Worm (Caenorhabditis elegans) whole organism, late embryonic: Measurements from ENCODE around the gene T13G4.7.
A peak's percentile ranks its signal among the peaks of the same experiment; 100 is the strongest.

Experiments used
- C08G9.2 ChIP-seq: sonication (generic microtip); optimal IDR thresholded peaks from 2 replicates; lab custom pipeline; 2016; ENCODE audit warnings: mild to moderate bottlenecking, missing genetic modification characterization, moderate library complexity, missing compliant biosample characterization
- C38D4.7 ChIP-seq: fragments of 200-800 bp; sonication (Bioruptor generic); optimal IDR thresholded peaks from 2 replicates; lab custom pipeline; 2018; ENCODE audit warnings: mild to moderate bottlenecking, missing genetic modification characterization, moderate library complexity, missing compliant biosample characterization
- F13H6.1 ChIP-seq: sonication (generic microtip); optimal IDR thresholded peaks from 2 replicates; lab custom pipeline; 2016; ENCODE audit warnings: missing genetic modification characterization, missing compliant biosample characterization
- ahr-1 ChIP-seq: sonication (generic microtip); optimal IDR thresholded peaks from 2 replicates; lab custom pipeline; 2016; ENCODE audit warnings: missing genetic modification characterization, missing compliant biosample characterization
- ama-1 ChIP-seq: fragments of 150-350 bp; optimal IDR thresholded peaks from 2 replicates; lab custom pipeline; 2014
- ceh-14 ChIP-seq: sonication (generic microtip); optimal IDR thresholded peaks from 2 replicates; lab custom pipeline; 2016; ENCODE audit warnings: missing genotype, missing genetic modification characterization, missing compliant biosample characterization
- ceh-19 ChIP-seq: fragments of 200-800 bp; sonication (Bioruptor generic); optimal IDR thresholded peaks from 2 replicates; lab custom pipeline; 2018; ENCODE audit warnings: mild to moderate bottlenecking, missing genetic modification characterization, missing compliant biosample characterization
- ceh-2 ChIP-seq: sonication (generic microtip); optimal IDR thresholded peaks from 2 replicates; lab custom pipeline; 2016; ENCODE audit warnings: missing genotype, missing genetic modification characterization, missing compliant biosample characterization
- ceh-22 ChIP-seq: sonication (generic microtip); optimal IDR thresholded peaks from 2 replicates; lab custom pipeline; 2017; ENCODE audit warnings: missing biosample characterization, missing genetic modification characterization
- ceh-30 ChIP-seq: fragments of 150-350 bp; optimal IDR thresholded peaks from 2 replicates; lab custom pipeline; 2014; ENCODE audit warnings: missing biosample characterization, missing genetic modification characterization
- ceh-31 ChIP-seq: sonication (generic microtip); optimal IDR thresholded peaks from 2 replicates; lab custom pipeline; 2016; ENCODE audit warnings: missing genetic modification characterization, missing compliant biosample characterization
- ceh-34 ChIP-seq: sonication (generic microtip); optimal IDR thresholded peaks from 2 replicates; lab custom pipeline; 2016; ENCODE audit warnings: mild to moderate bottlenecking, missing genetic modification characterization, missing compliant biosample characterization
- ceh-45 ChIP-seq: fragments of 200-800 bp; sonication (Bioruptor generic); IDR thresholded peaks from 2 replicates; pipeline ENCODE4 v1.3.6; 2022; ENCODE audit warnings: missing genetic modification reagents, missing genetic modification characterization, missing compliant biosample characterization
- ceh-48 ChIP-seq: sonication (generic microtip); optimal IDR thresholded peaks from 2 replicates; lab custom pipeline; 2016; ENCODE audit warnings: missing genetic modification characterization, inconsistent platforms, missing compliant biosample characterization
- ceh-6 ChIP-seq: fragments of 200-800 bp; sonication (Bioruptor generic); optimal IDR thresholded peaks from 2 replicates; lab custom pipeline; 2018; ENCODE audit warnings: mild to moderate bottlenecking, missing genetic modification characterization, missing compliant biosample characterization
- ceh-9 ChIP-seq: sonication (generic microtip); optimal IDR thresholded peaks from 2 replicates; lab custom pipeline; 2016; ENCODE audit warnings: mild to moderate bottlenecking, missing genetic modification characterization, inconsistent platforms, missing compliant biosample characterization
- che-1 ChIP-seq: sonication (generic microtip); optimal IDR thresholded peaks from 2 replicates; lab custom pipeline; 2016; ENCODE audit warnings: mild to moderate bottlenecking, missing genetic modification characterization, missing compliant biosample characterization
- dmd-4 ChIP-seq: sonication (generic microtip); optimal IDR thresholded peaks from 2 replicates; lab custom pipeline; 2016; ENCODE audit warnings: borderline replicate concordance, missing genetic modification characterization, missing compliant biosample characterization
- dve-1 ChIP-seq: sonication (generic microtip); optimal IDR thresholded peaks from 2 replicates; lab custom pipeline; 2017; ENCODE audit warnings: antibody characterized with exemption, mild to moderate bottlenecking, missing genetic modification characterization, missing compliant biosample characterization
- elt-2 ChIP-seq: sonication (generic microtip); optimal IDR thresholded peaks from 2 replicates; lab custom pipeline; 2016; ENCODE audit warnings: missing genetic modification reagents, missing genetic modification characterization, missing compliant biosample characterization
- fkh-10 ChIP-seq: fragments of 150-350 bp; optimal IDR thresholded peaks from 2 replicates; lab custom pipeline; 2014; ENCODE audit warnings: missing biosample characterization, missing genetic modification reagents, missing genetic modification characterization
- gmeb-2 ChIP-seq: sonication (generic microtip); optimal IDR thresholded peaks from 2 replicates; lab custom pipeline; 2016; ENCODE audit warnings: missing genetic modification characterization, inconsistent platforms, missing compliant biosample characterization
- hlh-13 ChIP-seq: fragments of 200-800 bp; sonication (Bioruptor generic); optimal IDR thresholded peaks from 2 replicates; lab custom pipeline; 2018; ENCODE audit warnings: mild to moderate bottlenecking, missing genetic modification characterization, missing compliant biosample characterization
- hlh-30 ChIP-seq: sonication (generic microtip); optimal IDR thresholded peaks from 2 replicates; lab custom pipeline; 2017; ENCODE audit warnings: antibody characterized with exemption, missing genetic modification characterization, missing compliant biosample characterization; ENCODE audit not compliant: insufficient read depth
- hlh-8 ChIP-seq: sonication (generic microtip); optimal IDR thresholded peaks from 2 replicates; lab custom pipeline; 2016; ENCODE audit warnings: missing genotype, missing genetic modification characterization, missing compliant biosample characterization
- nfya-1 ChIP-seq: sonication (generic microtip); optimal IDR thresholded peaks from 2 replicates; lab custom pipeline; 2017; ENCODE audit warnings: missing genetic modification characterization, mild to moderate bottlenecking, missing compliant biosample characterization, antibody characterized with exemption, moderate library complexity
- nhr-11 ChIP-seq: fragments of 150-350 bp; optimal IDR thresholded peaks from 2 replicates; lab custom pipeline; 2014; ENCODE audit warnings: missing biosample characterization, missing genetic modification characterization
- odd-2 ChIP-seq: sonication (generic microtip); optimal IDR thresholded peaks from 2 replicates; lab custom pipeline; 2017; ENCODE audit warnings: antibody characterized with exemption, mild to moderate bottlenecking, missing genetic modification characterization, missing compliant biosample characterization
- pag-3 ChIP-seq: sonication (generic microtip); optimal IDR thresholded peaks from 2 replicates; lab custom pipeline; 2016; ENCODE audit warnings: missing compliant biosample characterization, missing genetic modification characterization, borderline replicate concordance
- pha-4 ChIP-seq: fragments of 150-350 bp; optimal IDR thresholded peaks from 2 replicates; lab custom pipeline; 2018; ENCODE audit warnings: missing biosample characterization, missing genetic modification reagents, missing genetic modification characterization
- pros-1 ChIP-seq: fragments of 150-350 bp; optimal IDR thresholded peaks from 2 replicates; lab custom pipeline; 2014; ENCODE audit warnings: missing biosample characterization, missing genetic modification reagents, missing genetic modification characterization
- sox-2 ChIP-seq: fragments of 200-800 bp; sonication (Bioruptor generic); IDR thresholded peaks from 2 replicates; pipeline ENCODE4 v1.3.6; 2022; ENCODE audit warnings: missing genetic modification reagents, missing genetic modification characterization, missing compliant biosample characterization
- sox-4 ChIP-seq: sonication (generic microtip); optimal IDR thresholded peaks from 2 replicates; lab custom pipeline; 2017; ENCODE audit warnings: mild to moderate bottlenecking, missing genetic modification characterization, inconsistent platforms, missing compliant biosample characterization
- syd-9 ChIP-seq: sonication (generic microtip); optimal IDR thresholded peaks from 2 replicates; lab custom pipeline; 2016; ENCODE audit warnings: mild to moderate bottlenecking, missing genetic modification characterization, moderate library complexity, missing compliant biosample characterization
- tbx-2 ChIP-seq: sonication (generic microtip); optimal IDR thresholded peaks from 2 replicates; lab custom pipeline; 2016; ENCODE audit warnings: missing genetic modification characterization, missing compliant biosample characterization
- tbx-7 ChIP-seq: sonication (generic microtip); optimal IDR thresholded peaks from 2 replicates; lab custom pipeline; 2016; ENCODE audit warnings: missing genotype, missing genetic modification characterization, missing compliant biosample characterization
- ttx-3 ChIP-seq: sonication (generic microtip); optimal IDR thresholded peaks from 2 replicates; lab custom pipeline; 2016; ENCODE audit warnings: missing genetic modification reagents, missing genetic modification characterization, missing compliant biosample characterization
- unc-3 ChIP-seq, 2 experiments: fragments of 200-800 bp in 1 of 2; sonication (Bioruptor generic) in 1 of 2; sonication (generic microtip) in 1 of 2; conservative IDR thresholded peaks in 1 of 2; optimal IDR thresholded peaks in 1 of 2; 2 replicates each; pipeline versions ENCODE4 v1.3.6 to Lab custom; 2016 to 2022; ENCODE audit warnings: missing compliant biosample characterization in 2 of 2, missing genetic modification characterization in 2 of 2, missing genetic modification reagents in 1 of 2
- unc-42 ChIP-seq: sonication (generic microtip); optimal IDR thresholded peaks from 2 replicates; lab custom pipeline; 2016; ENCODE audit warnings: missing genotype, missing genetic modification characterization, missing compliant biosample characterization
- unc-55 ChIP-seq: sonication (generic microtip); optimal IDR thresholded peaks from 2 replicates; lab custom pipeline; 2017; ENCODE audit warnings: missing biosample characterization, missing genetic modification reagents, missing genetic modification characterization
- unc-86 ChIP-seq: sonication (generic microtip); optimal IDR thresholded peaks from 2 replicates; lab custom pipeline; 2016; ENCODE audit warnings: missing genetic modification characterization, missing compliant biosample characterization

T13G4.7 gene

DNA sequence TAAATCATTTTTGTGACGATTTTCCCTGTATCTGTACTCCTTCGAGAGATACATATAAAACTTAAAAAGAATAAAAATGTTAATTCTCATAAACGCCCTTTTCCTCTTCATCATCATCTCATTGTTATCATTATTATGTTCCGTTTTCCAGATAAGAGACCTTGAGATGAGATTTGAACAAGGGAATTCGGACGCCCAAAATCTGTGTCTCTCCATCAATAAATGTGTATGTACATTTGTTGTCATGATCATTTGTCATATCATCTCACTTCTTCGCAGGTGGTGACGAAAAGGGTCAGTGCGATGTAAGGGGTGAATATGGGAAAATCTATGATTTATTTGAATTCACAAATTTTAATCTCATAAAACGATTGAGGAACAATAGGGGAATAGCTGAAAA lies 26.1 kb upstream of the T13G4.7 start:
- TF ChIP-seq ama-1 (lab: Kevin White, UChicago) (no peak), nhr-11 (no peak), C08G9.2 (no peak), pros-1 (tag; lab: Kevin White, UChicago) (no peak)

DNA sequence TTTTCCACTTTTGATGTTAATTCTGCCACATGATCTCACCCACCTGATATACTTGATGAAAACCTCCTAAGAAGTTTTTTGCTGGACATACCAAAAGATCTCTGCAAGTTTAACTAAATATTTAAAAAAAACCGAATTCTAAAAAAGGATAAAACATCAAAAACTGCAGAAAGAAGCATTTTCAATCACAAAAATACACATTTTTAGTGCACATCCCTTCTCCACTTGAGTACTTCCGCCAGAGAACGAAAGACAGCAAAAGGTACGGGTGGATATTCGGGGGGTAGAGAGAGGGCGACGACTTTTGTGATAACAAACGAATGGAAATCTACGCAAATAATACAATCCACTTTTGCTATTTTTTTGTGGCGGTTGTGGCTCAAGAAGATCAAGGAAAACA lies 24.7 kb upstream of the T13G4.7 start, which contains the start of gene C46H3.2:
TSS of gene C46H3.2 (minus strand) at position 101 of the 400 bp plus-strand sequence.
- no peak for TF ChIP-seq ttx-3 (tag; lab: Kevin White, UChicago)
- TF ChIP-seq unc-86, result no peak
- no peak for TF ChIP-seq F13H6.1 (tag; lab: Kevin White, UChicago)
- no peak for TF ChIP-seq ceh-30 (tag; lab: Kevin White, UChicago)
- no peak for TF ChIP-seq ahr-1 (tag; lab: Kevin White, UChicago)
- TF ChIP-seq ceh-19, result no peak
- no peak for TF ChIP-seq dmd-4 (tag; lab: Kevin White, UChicago)
- TF ChIP-seq ceh-14 (tag; lab: Kevin White, UChicago), result no peak
- TF ChIP-seq ceh-2 (tag; lab: Kevin White, UChicago), result no peak
- no peak for TF ChIP-seq gmeb-2 (tag; lab: Kevin White, UChicago)

DNA sequence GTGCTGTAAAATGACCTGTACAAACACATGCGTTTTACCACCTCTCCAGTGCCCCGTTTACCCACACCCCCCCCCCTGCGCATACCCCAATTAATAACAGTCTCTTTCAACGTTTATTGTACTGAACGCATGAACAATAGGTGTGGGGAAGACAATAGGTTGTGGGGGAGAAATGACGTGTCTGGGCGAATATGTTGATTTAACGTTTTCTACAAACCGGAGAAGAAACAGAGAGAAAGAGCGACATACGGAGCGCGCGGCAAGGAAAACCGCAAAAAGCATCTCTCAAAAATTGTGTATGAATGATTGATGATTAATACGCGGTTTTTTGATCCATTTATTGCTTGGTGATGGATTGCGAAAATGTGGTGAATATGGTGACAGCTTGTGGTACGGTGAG lies 17.9 kb upstream of the T13G4.7 start:
- TF ChIP-seq nfya-1 (tag; lab: Kevin White, UChicago), result peak; percentile 3
- peak; percentile 6 for TF ChIP-seq C38D4.7 (GFP tag; lab: Kevin White, UChicago)
- peak; percentile 56 for TF ChIP-seq unc-55
- TF ChIP-seq elt-2, result no peak
- TF ChIP-seq ceh-31 (tag; lab: Kevin White, UChicago), result peak; percentile 4
- peak; percentile 93 for TF ChIP-seq sox-2 (GFP tag; lab: Robert Waterston, UW)

DNA sequence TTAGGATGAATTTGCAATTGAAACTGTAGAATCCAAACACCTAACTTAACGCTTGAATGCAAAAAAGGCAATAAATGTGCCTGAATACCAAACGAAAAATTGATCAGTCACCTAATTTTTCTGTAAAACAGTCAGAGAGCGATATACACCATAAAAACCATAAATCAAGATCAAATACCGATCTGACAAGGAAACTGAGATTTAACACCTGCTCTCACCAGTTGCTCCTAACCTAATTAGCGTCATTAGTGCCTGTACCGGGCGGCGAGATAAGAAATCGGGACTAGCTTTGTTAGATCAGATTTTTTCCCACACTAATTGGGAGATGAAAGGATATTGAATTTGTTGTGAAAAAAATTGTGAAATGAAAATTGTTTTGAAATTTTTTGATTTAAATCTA lies 17.2 kb upstream of the T13G4.7 start:
- TF ChIP-seq fkh-10 (GFP tag; lab: Kevin White, UChicago) (no peak), sox-4 (no peak), hlh-30 (no peak), unc-55 (no peak), pag-3 (tag; lab: Kevin White, UChicago) (no peak), syd-9 (no peak), tbx-7 (tag; lab: Kevin White, UChicago) (no peak), unc-42 (tag; lab: Kevin White, UChicago) (no peak), dve-1 (tag; lab: Kevin White, UChicago) (no peak), hlh-13 (GFP tag; lab: Kevin White, UChicago) (no peak), ceh-14 (tag; lab: Kevin White, UChicago) (no peak), C38D4.7 (GFP tag; lab: Kevin White, UChicago) (no peak), ceh-48 (no peak), ceh-45 (GFP tag; lab: Robert Waterston, UW) (no peak), ceh-34 (no peak), ceh-22 (tag; lab: Kevin White, UChicago) (no peak), unc-3 (GFP tag; conservative IDR thresholded peaks at IDR 0.05; lab: Robert Waterston, UW) (no peak), unc-3 (tag; optimal IDR thresholded peaks at IDR 0.05; lab: Kevin White, UChicago) (no peak), hlh-8 (tag; lab: Kevin White, UChicago) (no peak)

DNA sequence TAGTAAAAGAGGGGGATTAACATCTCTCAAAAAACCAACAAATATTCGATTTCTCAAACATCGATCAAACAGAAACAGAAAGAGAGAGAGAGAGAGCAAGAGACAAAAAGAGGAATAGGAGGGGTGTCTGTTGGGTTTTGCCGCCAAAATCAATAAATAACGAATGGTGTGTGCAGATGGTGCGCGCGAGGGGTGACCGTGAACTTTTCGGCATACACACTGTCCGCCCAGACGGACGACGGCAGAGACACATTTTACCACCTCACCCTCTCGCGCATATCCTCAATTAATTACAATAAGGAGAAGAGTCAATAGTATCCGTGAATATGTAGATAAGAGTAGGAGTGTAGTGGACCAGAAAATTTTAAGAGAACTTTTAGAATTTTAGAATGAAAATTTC lies 16.5 kb upstream of the T13G4.7 start:
- TF ChIP-seq che-1 (tag; lab: Kevin White, UChicago), result no peak
- TF ChIP-seq ceh-31 (tag; lab: Kevin White, UChicago), result peak; percentile 3
- no peak for TF ChIP-seq ceh-9 (tag; lab: Kevin White, UChicago)
- TF ChIP-seq pha-4, result no peak
- TF ChIP-seq ttx-3 (tag; lab: Kevin White, UChicago), result no peak
- TF ChIP-seq C08G9.2, result no peak
- no peak for TF ChIP-seq ceh-30 (tag; lab: Kevin White, UChicago)
- peak; percentile 26 for TF ChIP-seq ceh-48
- TF ChIP-seq tbx-2, result peak; percentile 10
- TF ChIP-seq ceh-6, result no peak
- no peak for TF ChIP-seq tbx-7 (tag; lab: Kevin White, UChicago)
- TF ChIP-seq odd-2 (tag; lab: Kevin White, UChicago), result no peak
